Fruit fly (Drosophila melanogaster) whole organism, prepupa: ENCODE measurements around the gene wts.

Experiments used
- CG10631 ChIP-seq: fragments of 200-800 bp; sonication (Bioruptor generic); optimal IDR thresholded peaks from 2 replicates; lab custom pipeline; 2016; ENCODE audit warnings: missing biosample characterization, missing genetic modification characterization
- CG10669 ChIP-seq: fragments of 200-800 bp; sonication (Bioruptor generic); optimal IDR thresholded peaks from 3 replicates; lab custom pipeline; 2018; ENCODE audit warnings: missing biosample characterization, mild to moderate bottlenecking, missing genetic modification characterization, moderate library complexity
- CG11762 ChIP-seq: fragments of 200-800 bp; sonication (Bioruptor generic); optimal IDR thresholded peaks from 3 replicates; lab custom pipeline; 2016; ENCODE audit warnings: missing biosample characterization, missing genetic modification characterization; ENCODE audit not compliant: insufficient read depth
- CG11902 ChIP-seq: fragments of 200-800 bp; sonication (Bioruptor generic); optimal IDR thresholded peaks from 3 replicates; lab custom pipeline; 2016; ENCODE audit warnings: missing biosample characterization, missing genetic modification characterization
- CG15336 ChIP-seq: fragments of 200-800 bp; sonication (Bioruptor generic); IDR thresholded peaks from 2 replicates; pipeline ENCODE4 v1.3.6; 2022; ENCODE audit warnings: missing biosample characterization, missing genetic modification characterization
- CG1621 ChIP-seq: fragments of 200-800 bp; sonication (Bioruptor generic); optimal IDR thresholded peaks from 3 replicates; lab custom pipeline; 2018; ENCODE audit warnings: missing biosample characterization, mild to moderate bottlenecking, missing genetic modification characterization
- CG3032 ChIP-seq: fragments of 200-800 bp; optimal IDR thresholded peaks from 2 replicates; lab custom pipeline; 2019; ENCODE audit warnings: missing biosample characterization, mild to moderate bottlenecking, missing genetic modification characterization, moderate library complexity
- CG31627 ChIP-seq: fragments of 200-800 bp; sonication (Bioruptor generic); optimal IDR thresholded peaks from 3 replicates; lab custom pipeline; 2016; ENCODE audit warnings: missing biosample characterization, missing genetic modification characterization
- CG32006 ChIP-seq: fragments of 200-800 bp; sonication (Bioruptor generic); optimal IDR thresholded peaks from 3 replicates; lab custom pipeline; 2017; ENCODE audit warnings: missing biosample characterization, mild to moderate bottlenecking, missing genetic modification characterization
- CG4318 ChIP-seq: fragments of 200-800 bp; sonication (Bioruptor generic); optimal IDR thresholded peaks from 3 replicates; lab custom pipeline; 2017; ENCODE audit warnings: missing biosample characterization, mild to moderate bottlenecking, missing genetic modification characterization
- CG6163 ChIP-seq: fragments of 200-800 bp; sonication (Bioruptor generic); IDR thresholded peaks from 3 replicates; pipeline ENCODE4 v1.3.6; 2022; ENCODE audit warnings: missing biosample characterization, missing genetic modification characterization
- CG6808 ChIP-seq: fragments of 200-800 bp; sonication (Bioruptor generic); optimal IDR thresholded peaks from 3 replicates; lab custom pipeline; 2017; ENCODE audit warnings: missing biosample characterization, missing genetic modification characterization, mild to moderate bottlenecking, moderate library complexity, missing genetic modification reagents
- CG7368 ChIP-seq: fragments of 200-800 bp; sonication (Bioruptor generic); optimal IDR thresholded peaks from 3 replicates; lab custom pipeline; 2016; ENCODE audit warnings: missing biosample characterization, missing genetic modification characterization
- CG8119 ChIP-seq: fragments of 200-800 bp; sonication (Bioruptor generic); IDR thresholded peaks from 3 replicates; pipeline ENCODE4 v1.3.6; 2022; ENCODE audit warnings: missing biosample characterization, missing genetic modification characterization
- CG8319 ChIP-seq: fragments of 200-800 bp; sonication (Bioruptor generic); optimal IDR thresholded peaks from 3 replicates; lab custom pipeline; 2016; ENCODE audit warnings: missing biosample characterization, missing genetic modification characterization
- CG8632 ChIP-seq: fragments of 200-800 bp; sonication (Bioruptor generic); optimal IDR thresholded peaks from 3 replicates; lab custom pipeline; 2016; ENCODE audit warnings: missing biosample characterization, missing genetic modification characterization
- CG9139 ChIP-seq: fragments of 200-800 bp; sonication (Bioruptor generic); optimal IDR thresholded peaks from 3 replicates; lab custom pipeline; 2017; ENCODE audit warnings: missing biosample characterization, mild to moderate bottlenecking, missing genetic modification characterization
- Eip75B ChIP-seq: fragments of 200-800 bp; sonication (Bioruptor generic); optimal IDR thresholded peaks from 3 replicates; lab custom pipeline; 2016; ENCODE audit warnings: missing biosample characterization, missing genetic modification characterization
- Eip78C ChIP-seq: fragments of 200-800 bp; sonication (Bioruptor generic); peaks from one replicate; lab custom pipeline; 2016; ENCODE audit warnings: missing biosample characterization, missing genetic modification characterization
- Ets96B ChIP-seq: fragments of 200-800 bp; optimal IDR thresholded peaks from 2 replicates; lab custom pipeline; 2019; ENCODE audit warnings: missing biosample characterization, mild to moderate bottlenecking, missing genetic modification characterization, moderate library complexity
- Gug ChIP-seq: fragments of 200-800 bp; sonication (Bioruptor generic); IDR thresholded peaks from 2 replicates; pipeline ENCODE4 v1.3.6; 2022; ENCODE audit warnings: missing biosample characterization, missing genetic modification characterization
- Hr38 ChIP-seq: sonication (Bioruptor generic); optimal IDR thresholded peaks from 2 replicates; lab custom pipeline; 2016; ENCODE audit warnings: missing biosample characterization, missing genetic modification characterization
- Hr39 ChIP-seq: fragments of 200-800 bp; sonication (Bioruptor generic); optimal IDR thresholded peaks from 2 replicates; lab custom pipeline; 2016; ENCODE audit warnings: missing biosample characterization, missing genetic modification characterization
- OdsH ChIP-seq: fragments of 200-800 bp; sonication (Bioruptor generic); optimal IDR thresholded peaks from 3 replicates; lab custom pipeline; 2016; ENCODE audit warnings: missing biosample characterization, missing genetic modification characterization
- Smox ChIP-seq: fragments of 200-800 bp; sonication (Bioruptor generic); optimal IDR thresholded peaks from 3 replicates; lab custom pipeline; 2016; ENCODE audit warnings: missing biosample characterization, missing genetic modification characterization
- Sox102F ChIP-seq: fragments of 200-800 bp; sonication (Bioruptor generic); optimal IDR thresholded peaks from 2 replicates; lab custom pipeline; 2016; ENCODE audit warnings: missing biosample characterization, mild to moderate bottlenecking, missing genetic modification characterization
- Sox14 ChIP-seq: fragments of 200-800 bp; sonication (Bioruptor generic); optimal IDR thresholded peaks from 3 replicates; lab custom pipeline; 2016; ENCODE audit warnings: missing biosample characterization, missing genetic modification characterization
- achi ChIP-seq: fragments of 200-800 bp; sonication (Bioruptor generic); optimal IDR thresholded peaks from 3 replicates; lab custom pipeline; 2016; ENCODE audit warnings: missing biosample characterization, missing genetic modification characterization
- esn ChIP-seq: fragments of 200-800 bp; sonication (Bioruptor generic); optimal IDR thresholded peaks from 2 replicates; lab custom pipeline; 2016; ENCODE audit warnings: missing biosample characterization, mild to moderate bottlenecking, missing genetic modification characterization, moderate library complexity
- fd59A ChIP-seq: fragments of 200-800 bp; sonication (Bioruptor generic); optimal IDR thresholded peaks from 2 replicates; lab custom pipeline; 2017; ENCODE audit warnings: missing biosample characterization, mild to moderate bottlenecking, missing genetic modification characterization, missing genetic modification reagents
- fd85E ChIP-seq: fragments of 200-800 bp; sonication (Bioruptor generic); optimal IDR thresholded peaks from 3 replicates; lab custom pipeline; 2016; ENCODE audit warnings: missing biosample characterization, missing genetic modification characterization
- lz ChIP-seq: fragments of 200-800 bp; sonication (Bioruptor generic); optimal IDR thresholded peaks from 3 replicates; lab custom pipeline; 2016; ENCODE audit warnings: missing biosample characterization, missing genetic modification characterization
- net ChIP-seq: fragments of 200-800 bp; sonication (Bioruptor generic); optimal IDR thresholded peaks from 3 replicates; lab custom pipeline; 2016; ENCODE audit warnings: missing biosample characterization, missing genetic modification characterization
- salr ChIP-seq, 2 experiments: fragments of 200-800 bp; sonication (Bioruptor generic); optimal IDR thresholded peaks; 3 replicates each; lab custom pipeline; 2016 to 2018; ENCODE audit warnings: missing biosample characterization in 2 of 2, missing genetic modification characterization in 2 of 2, mild to moderate bottlenecking in 1 of 2
- spab ChIP-seq: fragments of 200-800 bp; sonication (Bioruptor generic); optimal IDR thresholded peaks from 2 replicates; lab custom pipeline; 2017; ENCODE audit warnings: missing biosample characterization, mild to moderate bottlenecking, missing genetic modification characterization, missing genetic modification reagents
- ss ChIP-seq, 2 experiments: fragments of 200-800 bp; sonication (Bioruptor generic); optimal IDR thresholded peaks; 2 replicates in 1 of 2; 3 replicates in 1 of 2; lab custom pipeline; 2017 to 2018; ENCODE audit warnings: mild to moderate bottlenecking in 2 of 2, missing biosample characterization in 2 of 2, missing genetic modification characterization in 2 of 2, moderate library complexity in 1 of 2
- svp ChIP-seq: fragments of 200-800 bp; sonication (Bioruptor generic); peaks from one replicate; lab custom pipeline; 2016; ENCODE audit warnings: missing biosample characterization, missing genetic modification characterization
- vri ChIP-seq: fragments of 200-800 bp; sonication (Bioruptor generic); optimal IDR thresholded peaks from 3 replicates; lab custom pipeline; 2016; ENCODE audit warnings: missing biosample characterization, mild to moderate bottlenecking, missing genetic modification characterization

wts gene

dm6 chr3R:30811300-30812022 is 5.0 kb upstream of the wts start (continued):
- TF ChIP-seq fd85E (no peak), fd59A (GFP tag; lab: Kevin White, UChicago) (no peak), Gug (GFP tag; lab: Robert Waterston, UW) (no peak), Ets96B (tag; lab: Kevin White, UChicago) (peak; percentile 45), OdsH (GFP tag; lab: Kevin White, UChicago) (peak; percentile 58), svp (GFP tag; lab: Kevin White, UChicago) (peak; percentile 83), CG10669 (GFP tag; lab: Kevin White, UChicago) (peak; percentile 38), spab (GFP tag; lab: Kevin White, UChicago) (peak; percentile 2), vri (GFP tag; lab: Kevin White, UChicago) (peak; percentile 66), Hr39 (GFP tag; lab: Kevin White, UChicago) (peak; percentile 76), CG8119 (GFP tag; lab: Robert Waterston, UW) (peak; percentile 55; the same call in 1 of the 3 replicates), net (GFP tag; lab: Kevin White, UChicago) (peak; percentile 54), CG9139 (no peak), Smox (GFP tag; lab: Kevin White, UChicago) (peak; percentile 55), CG3032 (tag; lab: Kevin White, UChicago) (peak; percentile 28), Eip78C (GFP tag; lab: Kevin White, UChicago) (peak; percentile 84), CG8632 (GFP tag; lab: Kevin White, UChicago) (peak; percentile 4), Sox102F (GFP tag; lab: Kevin White, UChicago) (peak; percentile 63), esn (peak; percentile 80), achi (GFP tag; lab: Kevin White, UChicago) (peak; percentile 54), CG8319 (peak; percentile 35), Hr38 (GFP tag; lab: Kevin White, UChicago) (no peak), CG11762 (GFP tag; lab: Kevin White, UChicago) (peak; percentile 17), CG11902 (GFP tag; lab: Kevin White, UChicago) (no peak), ss (GFP tag; optimal IDR thresholded peaks at IDR 0.05; lab: Kevin White, UChicago) (no peak)

DNA sequence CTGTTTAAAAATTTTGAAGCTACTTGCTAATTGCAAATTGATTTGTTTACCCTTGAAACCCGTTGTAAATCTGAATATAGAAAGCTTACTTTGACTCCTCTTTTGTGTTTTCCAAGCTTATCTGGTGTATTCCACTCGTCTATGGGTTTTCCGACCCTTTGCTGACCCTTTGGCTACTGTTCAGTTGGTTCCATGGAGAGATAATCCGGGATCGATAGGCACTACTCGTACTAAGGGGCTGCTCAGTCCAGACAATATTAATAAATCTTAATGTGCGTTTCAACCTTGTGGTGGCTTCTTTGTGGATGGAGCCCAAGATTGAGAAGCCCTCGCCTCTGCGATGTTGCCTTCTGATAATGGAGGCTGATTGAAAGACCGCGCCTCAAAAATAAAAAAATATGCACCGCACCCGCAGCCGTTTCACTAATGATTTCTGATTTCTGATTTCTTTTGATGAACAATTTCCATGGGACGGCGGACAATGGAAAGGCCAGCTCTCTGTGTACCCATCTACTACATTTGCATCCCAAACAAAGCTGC is 3.9 kb upstream of the wts start:
- TF ChIP-seq svp (GFP tag; lab: Kevin White, UChicago) = peak; percentile 95
- TF ChIP-seq Eip78C (GFP tag; lab: Kevin White, UChicago) = peak; percentile 34
- TF ChIP-seq Sox14 (GFP tag; lab: Kevin White, UChicago) = peak; percentile 17
- no peak for TF ChIP-seq CG4318 (GFP tag; lab: Kevin White, UChicago)

DNA sequence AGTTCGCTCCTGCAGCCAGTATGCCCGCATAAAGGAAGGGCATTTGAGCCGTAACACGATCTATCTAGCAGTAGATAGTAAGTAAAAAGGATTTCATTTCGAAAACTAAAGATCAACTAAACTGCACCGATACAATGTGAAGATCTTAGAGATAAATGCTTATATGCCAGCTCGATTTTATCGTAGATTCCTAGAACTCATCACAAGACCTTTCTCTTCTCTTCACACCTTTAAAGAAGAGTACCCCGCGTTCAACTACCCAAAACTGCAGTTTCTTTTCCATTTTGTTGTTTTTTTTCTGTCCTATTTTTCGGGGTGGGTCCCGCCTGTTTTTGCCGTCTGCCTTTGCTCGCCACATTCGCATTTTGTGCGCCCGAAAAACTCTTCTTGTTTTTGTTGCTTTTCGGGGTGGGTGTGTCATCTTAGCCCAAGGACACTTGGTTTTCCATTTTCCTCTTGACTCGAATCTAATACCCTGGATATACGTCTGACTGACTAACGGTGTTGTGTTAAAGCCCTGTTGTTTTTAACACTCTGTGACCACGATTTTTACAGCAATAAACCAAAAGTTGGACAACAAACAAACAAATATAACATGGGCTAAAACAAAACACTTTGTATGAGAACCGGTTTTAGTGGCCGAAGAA is 3.0 kb upstream of the wts start:
- TF ChIP-seq svp (GFP tag; lab: Kevin White, UChicago) (peak; percentile 60), Hr38 (GFP tag; lab: Kevin White, UChicago) (no peak), CG1621 (tag; lab: Kevin White, UChicago) (no peak), vri (GFP tag; lab: Kevin White, UChicago) (no peak), CG15336 (GFP tag; lab: Robert Waterston, UW) (no peak)

DNA sequence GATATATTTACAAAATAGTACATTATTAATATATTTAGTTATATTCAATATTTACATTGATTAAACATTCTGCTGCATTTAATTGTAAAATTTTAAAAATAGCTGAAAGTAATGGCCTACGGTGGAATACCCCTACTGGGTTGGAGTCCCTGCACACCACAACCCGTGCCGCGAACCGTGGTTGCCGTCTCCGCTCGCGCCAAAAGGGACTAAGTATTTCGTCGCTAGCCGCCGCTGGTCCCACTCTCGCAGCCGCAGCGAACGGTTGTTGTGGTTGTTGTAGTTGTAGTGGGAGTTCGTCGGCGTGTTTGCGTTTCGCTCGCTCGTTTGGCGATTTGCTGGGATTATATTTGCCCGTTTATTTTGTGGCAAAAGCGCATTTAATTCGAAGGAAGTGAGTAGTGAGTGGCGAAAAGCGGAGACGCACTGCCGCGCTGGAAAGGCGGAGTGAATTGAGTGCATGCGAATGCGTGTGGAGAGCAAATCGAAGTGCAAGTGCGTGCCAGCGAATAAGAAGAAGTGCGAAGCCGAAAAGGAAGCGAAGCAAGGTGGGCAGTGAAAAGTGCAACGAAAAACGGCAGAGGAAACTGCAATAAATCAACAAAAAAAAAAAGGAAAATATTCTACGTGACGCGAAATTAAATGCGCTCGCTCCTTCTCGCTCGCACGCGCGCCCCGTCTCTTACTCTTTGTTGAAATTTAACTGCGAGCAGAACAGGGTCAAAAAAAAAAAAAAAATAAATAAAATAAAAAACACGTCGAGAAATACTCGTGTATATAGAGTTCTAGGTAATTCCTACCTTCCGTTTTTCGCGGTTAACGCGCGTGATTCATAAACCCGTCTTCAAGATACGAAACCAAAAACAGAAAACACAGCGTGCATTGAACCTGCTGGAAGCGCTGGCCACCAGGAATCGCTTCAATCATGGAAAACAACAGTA is 2.2 kb upstream of the wts start, which contains the start of gene cindr:
TSS of gene cindr (plus strand) at position 272 of the 941 bp plus-strand sequence.
- TF ChIP-seq CG32006 (GFP tag; lab: Kevin White, UChicago) (no peak), CG1621 (tag; lab: Kevin White, UChicago) (peak; percentile 48), lz (GFP tag; lab: Kevin White, UChicago) (peak; percentile 6), CG10631 (GFP tag; lab: Kevin White, UChicago) (peak; percentile 36), Gug (GFP tag; lab: Robert Waterston, UW) (0 out of 2 replicates have a peak, but pooled peaks have one; percentile 37), achi (GFP tag; lab: Kevin White, UChicago) (peak; percentile 28), CG8319 (no peak), vri (GFP tag; lab: Kevin White, UChicago) (peak; percentile 0), CG3032 (tag; lab: Kevin White, UChicago) (peak; percentile 22), CG9139 (peak; percentile 58), Eip75B (peak; percentile 54), CG6163 (GFP tag; lab: Robert Waterston, UW) (peak; percentile 65), spab (GFP tag; lab: Kevin White, UChicago) (no peak), CG31627 (peak; percentile 10), Sox14 (GFP tag; lab: Kevin White, UChicago) (peak; percentile 44), Eip78C (GFP tag; lab: Kevin White, UChicago) (peak; percentile 76), CG7368 (peak; percentile 5), CG6808 (GFP tag; lab: Kevin White, UChicago) (peak; percentile 68), OdsH (GFP tag; lab: Kevin White, UChicago) (peak; percentile 26), salr (GFP tag; optimal IDR thresholded peaks at IDR 0.05; lab: Kevin White, UChicago) (peak in 1 of 2 experiments; percentile 38)
